Worm (Caenorhabditis elegans): ENCODE results near the gene srx-65.

- TF ChIP-seq nhr-237 (tag; optimal IDR thresholded peaks at IDR 0.05), result no peak
- TF ChIP-seq lsy-2 (tag; optimal IDR thresholded peaks at IDR 0.05), result no peak
- TF ChIP-seq nhr-76 (tag; optimal IDR thresholded peaks at IDR 0.05), result no peak
- no peak for TF ChIP-seq unc-62 (GFP tag; optimal IDR thresholded peaks at IDR 0.05)
- no peak for TF ChIP-seq elt-1 (tag; optimal IDR thresholded peaks at IDR 0.05; ENCODE audit: borderline replicate concordance, insufficient read depth)
Observed at ce11 chrV:3903424-3903823, 18.3 kb upstream of the srx-65 start.
